Fruit fly (Drosophila melanogaster): Measurements from ENCODE around the gene Hel89B.

Hel89B gene

dm6 chr3R:15934952-15935351 is 38.1 kb upstream of the Hel89B start, which contains the start of gene Sap47 (continued):
- TF ChIP-seq Med (GFP tag) (peak; percentile 87), sob (GFP tag; IDR thresholded peaks at IDR 0.05) (no peak), CG10147 (GFP tag; optimal IDR thresholded peaks at IDR 0.05) (peak; percentile 18), CG10321 (GFP tag; IDR thresholded peaks at IDR 0.05) (no peak), Hr3 (GFP tag; optimal IDR thresholded peaks at IDR 0.05) (no peak), CG11085 (GFP tag; IDR thresholded peaks at IDR 0.05) (no peak), CG2116 (GFP tag; optimal IDR thresholded peaks at IDR 0.05) (peak; percentile 70), CG8924 (tag; optimal IDR thresholded peaks at IDR 0.05) (no peak), CG31224 (GFP tag; IDR thresholded peaks at IDR 0.05) (no peak), chif (GFP tag; optimal IDR thresholded peaks at IDR 0.05) (no peak), CG34422 (GFP tag; IDR thresholded peaks at IDR 0.05) (peak; percentile 66; the same call in 1 of the 3 replicates), CG9609 (GFP tag; optimal IDR thresholded peaks at IDR 0.05) (no peak), CG12391 (tag; optimal IDR thresholded peaks at IDR 0.05) (peak; percentile 28), Adf1 (GFP tag; IDR thresholded peaks at IDR 0.05) (peak; percentile 39; the same call in 1 of the 2 replicates), lola (GFP tag; optimal IDR thresholded peaks at IDR 0.05) (no peak), fru (optimal IDR thresholded peaks at IDR 0.05) (no peak), Six4 (GFP tag; optimal IDR thresholded peaks at IDR 0.05) (no peak), CG9817 (tag; optimal IDR thresholded peaks at IDR 0.05) (no peak), CG2678 (tag; optimal IDR thresholded peaks at IDR 0.05) (no peak), trh (GFP tag; optimal IDR thresholded peaks at IDR 0.05) (no peak), gem (tag; optimal IDR thresholded peaks at IDR 0.05) (no peak), insv (GFP tag; optimal IDR thresholded peaks at IDR 0.05) (no peak), ash1 (GFP tag; optimal IDR thresholded peaks at IDR 0.05) (no peak), CG4617 (GFP tag; optimal IDR thresholded peaks at IDR 0.05; ENCODE audit: borderline replicate concordance) (peak; percentile 66), so (GFP tag; IDR thresholded peaks at IDR 0.05) (peak; percentile 18; the same call in 1 of the 3 replicates), Pdp1 (GFP tag; optimal IDR thresholded peaks at IDR 0.05) (peak in 1 of 2 experiments; percentile 73), CG11456 (GFP tag; IDR thresholded peaks at IDR 0.05) (no peak), Scr (GFP tag; IDR thresholded peaks at IDR 0.05; ENCODE audit: partially characterized antibody) (peak; percentile 82), CG9437 (GFP tag; optimal IDR thresholded peaks at IDR 0.05) (no peak), NC2α (GFP tag; optimal IDR thresholded peaks at IDR 0.05) (no peak), CG12236 (GFP tag; optimal IDR thresholded peaks at IDR 0.05) (no peak), Mes4 (GFP tag; optimal IDR thresholded peaks at IDR 0.05) (no peak), CG16779 (GFP tag; IDR thresholded peaks at IDR 0.05) (no peak; the same call in 1 of the 2 replicates), Hr51 (GFP tag; optimal IDR thresholded peaks at IDR 0.05) (peak in 1 of 2 experiments; percentile 0), CG10543 (GFP tag; optimal IDR thresholded peaks at IDR 0.05) (peak; percentile 7), CG3847 (GFP tag; IDR thresholded peaks at IDR 0.05) (peak; percentile 22; the same call in 1 of the 2 replicates), CG15011 (GFP tag; optimal IDR thresholded peaks at IDR 0.05) (no peak), CHES-1-like (GFP tag; optimal IDR thresholded peaks at IDR 0.05) (peak; percentile 15), fd96Cb (tag; optimal IDR thresholded peaks at IDR 0.05) (no peak), tna (GFP tag; IDR thresholded peaks at IDR 0.05; ENCODE audit: partially characterized antibody) (peak; percentile 66), Tbp (GFP tag; optimal IDR thresholded peaks at IDR 0.05) (no peak), jigr1 (GFP tag; IDR thresholded peaks at IDR 0.05) (no peak), hb (GFP tag; IDR thresholded peaks at IDR 0.05; ENCODE audit: partially characterized antibody) (peak; percentile 65; the same call in 2 of the 3 replicates), Drgx (GFP tag; IDR thresholded peaks at IDR 0.05) (no peak), CG11723 (GFP tag; optimal IDR thresholded peaks at IDR 0.05) (no peak), MESR4 (GFP tag; optimal IDR thresholded peaks at IDR 0.05) (peak; percentile 66), zen2 (GFP tag; IDR thresholded peaks at IDR 0.05; ENCODE audit: partially characterized antibody) (peak; percentile 79), br (optimal IDR thresholded peaks at IDR 0.05) (no peak), CG3995 (GFP tag; optimal IDR thresholded peaks at IDR 0.05) (peak; percentile 56), CG9727 (GFP tag; optimal IDR thresholded peaks at IDR 0.05) (no peak), HLH4C (GFP tag; IDR thresholded peaks at IDR 0.05; ENCODE audit: partially characterized antibody) (peak; percentile 67; the same call in 2 of the 3 replicates)
